Fruit fly (Drosophila melanogaster) S2 (cell line): ENCODE measurements around the gene CG16800.

Experiments
- CG8478 ChIP-seq: fragments of >200 bp; optimal IDR thresholded peaks from 2 replicates; lab custom pipeline; 2018
- CTCF ChIP-seq, 2 experiments: fragments of >200 bp; optimal IDR thresholded peaks; 2 replicates each; lab custom pipeline; 2018

The CG16800 gene

DNA sequence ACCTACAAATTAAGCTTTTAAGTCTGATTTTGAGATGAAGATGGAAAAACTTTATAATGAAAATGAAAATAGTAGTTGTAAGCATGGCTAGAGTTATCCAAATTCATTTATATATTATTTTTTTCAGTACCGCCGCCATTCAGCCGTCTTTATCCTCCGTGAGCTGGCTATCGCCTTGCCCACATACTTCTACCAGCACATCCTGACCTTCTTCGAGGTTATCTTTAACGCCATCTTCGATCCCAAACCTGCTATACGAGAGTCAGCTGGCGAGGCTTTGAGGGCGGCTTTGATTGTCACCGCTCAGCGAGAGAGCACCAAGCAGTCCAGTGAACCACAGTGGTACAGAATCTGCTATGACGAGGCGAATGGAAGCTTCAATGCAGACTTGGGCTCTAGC lies 38.9 kb downstream of the CG16800 start:
- no peak for TF ChIP-seq CTCF (optimal IDR thresholded peaks at IDR 0.05; lab: Kevin White, UChicago)

DNA sequence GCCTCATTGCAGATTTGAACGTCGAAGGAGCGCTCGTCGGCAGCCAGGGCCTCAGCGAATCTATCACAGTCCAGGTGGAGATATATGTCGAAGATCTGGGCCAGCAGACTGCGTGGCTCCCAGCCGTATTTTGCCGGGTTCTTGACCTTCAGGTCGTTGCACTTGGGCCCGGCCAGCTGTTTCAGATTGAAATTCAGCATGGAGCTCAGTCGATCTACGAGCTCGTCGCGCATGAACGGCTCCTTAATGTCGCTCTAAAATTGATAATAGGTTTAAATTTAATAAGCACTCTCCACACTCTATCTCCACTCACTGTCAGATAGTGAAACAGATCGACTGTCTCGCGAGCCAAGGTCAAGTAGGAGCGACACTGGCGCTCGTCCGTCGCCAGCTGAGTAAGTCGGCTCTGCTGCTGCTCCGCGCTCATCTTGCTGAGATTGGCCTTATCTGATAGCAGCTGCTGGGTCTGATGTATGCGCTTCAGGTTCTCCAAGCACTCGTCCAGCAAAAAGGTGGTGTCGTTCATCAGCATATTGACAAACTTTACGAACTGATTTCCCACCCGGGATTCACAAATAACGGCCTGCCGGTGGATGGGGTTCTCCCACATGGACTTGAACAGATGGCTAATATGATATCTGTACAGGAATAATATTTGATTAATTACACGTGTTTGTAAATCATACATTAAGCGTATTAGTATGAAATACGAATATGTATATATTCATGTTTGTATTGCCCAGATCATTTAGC lies 47.8 kb downstream of the CG16800 start:
- TF ChIP-seq CG8478 (no peak), CTCF (optimal IDR thresholded peaks at IDR 0.05; lab: Kevin White, UChicago) (no peak)
